Worm (Caenorhabditis elegans) whole organism, L1 larva: ENCODE measurements around the gene anmt-2.
A peak's percentile ranks its signal among the peaks of the same experiment; 100 is the strongest.

ENCODE experiments used
- C04F5.9 ChIP-seq: sonication (generic microtip); optimal IDR thresholded peaks from 2 replicates; lab custom pipeline; 2016; ENCODE audit warnings: missing genetic modification characterization, missing compliant biosample characterization
- C34B4.2 ChIP-seq: sonication (generic microtip); optimal IDR thresholded peaks from 2 replicates; lab custom pipeline; 2017; ENCODE audit warnings: mild to moderate bottlenecking, missing genetic modification characterization, missing compliant biosample characterization
- F16B12.6 ChIP-seq: fragments of 150-350 bp; optimal IDR thresholded peaks from 2 replicates; lab custom pipeline; 2014; ENCODE audit warnings: missing biosample characterization, missing genetic modification characterization
- Y116A8C.19 ChIP-seq: sonication (generic microtip); optimal IDR thresholded peaks from 2 replicates; lab custom pipeline; 2016; ENCODE audit warnings: missing compliant biosample characterization, missing genetic modification characterization, borderline replicate concordance
- alr-1 ChIP-seq: fragments of 200-800 bp; sonication (Bioruptor generic); optimal IDR thresholded peaks from 2 replicates; lab custom pipeline; 2018; ENCODE audit warnings: borderline replicate concordance, mild to moderate bottlenecking, missing genetic modification characterization, missing compliant biosample characterization
- aly-2 ChIP-seq: fragments of 150-350 bp; optimal IDR thresholded peaks from 2 replicates; lab custom pipeline; 2014; ENCODE audit warnings: missing biosample characterization, missing genetic modification characterization
- ama-1 ChIP-seq: fragments of 150-350 bp; optimal IDR thresholded peaks from 2 replicates; lab custom pipeline; 2014
- ceh-63 ChIP-seq: fragments of 200-800 bp; sonication (Bioruptor generic); optimal IDR thresholded peaks from 2 replicates; lab custom pipeline; 2018; ENCODE audit warnings: mild to moderate bottlenecking, missing genetic modification characterization, missing compliant biosample characterization
- ceh-8 ChIP-seq: fragments of 200-800 bp; sonication (Bioruptor generic); optimal IDR thresholded peaks from 2 replicates; lab custom pipeline; 2018; ENCODE audit warnings: mild to moderate bottlenecking, missing genetic modification characterization, moderate library complexity, missing compliant biosample characterization
- ceh-82 ChIP-seq, 3 experiments: fragments of 150-350 bp in 1 of 3; sonication (generic microtip) in 2 of 3; optimal IDR thresholded peaks; 2 replicates each; lab custom pipeline; 2014 to 2017; ENCODE audit warnings: missing biosample characterization in 3 of 3, missing genetic modification characterization in 3 of 3
- ceh-88 ChIP-seq: fragments of 200-800 bp; sonication (Bioruptor generic); IDR thresholded peaks from 2 replicates; pipeline ENCODE4 v1.3.6; 2022; ENCODE audit warnings: missing genetic modification characterization, missing compliant biosample characterization
- ces-1 ChIP-seq: fragments of 150-350 bp; optimal IDR thresholded peaks from 2 replicates; lab custom pipeline; 2014; ENCODE audit warnings: missing biosample characterization, missing genetic modification reagents, missing genetic modification characterization
- efl-1 ChIP-seq, 4 experiments: fragments of 150-350 bp; optimal IDR thresholded peaks in 3 of 4; peaks in 1 of 4; 1 replicate in 1 of 4; 2 replicates in 3 of 4; lab custom pipeline; 2014; ENCODE audit warnings: missing biosample characterization in 2 of 4, missing genetic modification characterization in 2 of 4, missing genetic modification reagents in 2 of 4
- efl-3 ChIP-seq: fragments of 200-800 bp; sonication (Bioruptor generic); optimal IDR thresholded peaks from 2 replicates; lab custom pipeline; 2018; ENCODE audit warnings: mild to moderate bottlenecking, missing genetic modification characterization, missing compliant biosample characterization
- egl-27 ChIP-seq, 2 experiments: fragments of 150-350 bp in 1 of 2; sonication (generic microtip); optimal IDR thresholded peaks; 3 replicates each; lab custom pipeline; 2017 to 2018; ENCODE audit warnings: missing biosample characterization in 2 of 2, missing genetic modification characterization in 2 of 2, missing genetic modification reagents in 2 of 2
- elt-2 ChIP-seq: sonication (generic microtip); optimal IDR thresholded peaks from 2 replicates; lab custom pipeline; 2016; ENCODE audit warnings: missing genetic modification characterization, mild to moderate bottlenecking, inconsistent platforms, missing compliant biosample characterization, missing genetic modification reagents
- elt-3 ChIP-seq, 6 experiments: fragments of 150-350 bp in 1 of 6; sonication (generic microtip); optimal IDR thresholded peaks; 2 replicates each; lab custom pipeline; 2017 to 2018; ENCODE audit warnings: missing biosample characterization in 6 of 6, missing genetic modification characterization in 6 of 6, inconsistent platforms in 1 of 6
- fkh-4 ChIP-seq: sonication (generic microtip); optimal IDR thresholded peaks from 2 replicates; lab custom pipeline; 2016; ENCODE audit warnings: missing compliant biosample characterization, missing genetic modification characterization, borderline replicate concordance
- fos-1 ChIP-seq: fragments of 150-350 bp; optimal IDR thresholded peaks from 2 replicates; lab custom pipeline; 2014; ENCODE audit warnings: missing biosample characterization, missing genetic modification characterization
- hlh-17 ChIP-seq: fragments of 200-800 bp; sonication (Bioruptor generic); optimal IDR thresholded peaks from 2 replicates; lab custom pipeline; 2018; ENCODE audit warnings: missing genetic modification characterization, mild to moderate bottlenecking, missing compliant biosample characterization, moderate library complexity, borderline replicate concordance
- isw-1 ChIP-seq: fragments of 200-800 bp; sonication (Bioruptor generic); IDR thresholded peaks from 2 replicates; pipeline ENCODE4 v1.3.6; 2022; ENCODE audit warnings: missing genetic modification characterization, missing compliant biosample characterization
- jun-1 ChIP-seq: fragments of 150-350 bp; optimal IDR thresholded peaks from 2 replicates; lab custom pipeline; 2014; ENCODE audit warnings: missing biosample characterization, missing genetic modification reagents, missing genetic modification characterization
- lin-14 ChIP-seq: fragments of 200-800 bp; sonication (Bioruptor generic); optimal IDR thresholded peaks from 2 replicates; lab custom pipeline; 2018; ENCODE audit warnings: mild to moderate bottlenecking, missing genetic modification characterization, moderate library complexity, missing compliant biosample characterization
- lin-35 ChIP-seq, 2 experiments: fragments of 150-350 bp; optimal IDR thresholded peaks; 2 replicates each; lab custom pipeline; 2014; ENCODE audit warnings: missing biosample characterization in 2 of 2, missing genetic modification characterization in 2 of 2, missing genetic modification reagents in 2 of 2
- lir-3 ChIP-seq: sonication (generic microtip); optimal IDR thresholded peaks from 2 replicates; lab custom pipeline; 2016; ENCODE audit warnings: mild to moderate bottlenecking, missing genetic modification characterization, moderate library complexity, missing compliant biosample characterization; ENCODE audit not compliant: poor library complexity
- mab-9 ChIP-seq: fragments of 200-800 bp; sonication (Bioruptor generic); IDR thresholded peaks from 2 replicates; pipeline ENCODE4 v1.3.6; 2022; ENCODE audit warnings: missing genetic modification reagents, missing genetic modification characterization, missing compliant biosample characterization
- mdl-1 ChIP-seq, 2 experiments: fragments of 150-350 bp; optimal IDR thresholded peaks; 2 replicates each; lab custom pipeline; 2014 to 2017; ENCODE audit warnings: missing biosample characterization in 2 of 2, missing genetic modification characterization in 2 of 2, inconsistent platforms in 1 of 2
- mef-2 ChIP-seq: fragments of 150-350 bp; optimal IDR thresholded peaks from 2 replicates; lab custom pipeline; 2014; ENCODE audit warnings: missing biosample characterization, missing genetic modification characterization
- mep-1 ChIP-seq: fragments of 150-350 bp; optimal IDR thresholded peaks from 2 replicates; lab custom pipeline; 2014; ENCODE audit warnings: missing biosample characterization, missing genetic modification characterization
- nhr-12 ChIP-seq: sonication (generic microtip); optimal IDR thresholded peaks from 2 replicates; lab custom pipeline; 2017; ENCODE audit warnings: missing biosample characterization, missing genetic modification characterization
- nhr-19 ChIP-seq: fragments of 200-800 bp; sonication (Bioruptor generic); conservative IDR thresholded peaks from 2 replicates; pipeline ENCODE4 v1.3.6; 2022; ENCODE audit warnings: missing genetic modification characterization, missing compliant biosample characterization
- nhr-20 ChIP-seq: sonication (generic microtip); optimal IDR thresholded peaks from 2 replicates; lab custom pipeline; 2016; ENCODE audit warnings: mild to moderate bottlenecking, missing genetic modification characterization, missing compliant biosample characterization
- nhr-28 ChIP-seq: fragments of 150-350 bp; optimal IDR thresholded peaks from 2 replicates; lab custom pipeline; 2014; ENCODE audit warnings: missing biosample characterization, missing genetic modification characterization
- nhr-47 ChIP-seq: sonication (generic microtip); optimal IDR thresholded peaks from 2 replicates; lab custom pipeline; 2016; ENCODE audit warnings: mild to moderate bottlenecking, missing genetic modification characterization, moderate library complexity, missing compliant biosample characterization
- nhr-71 ChIP-seq: sonication (generic microtip); optimal IDR thresholded peaks from 2 replicates; lab custom pipeline; 2016; ENCODE audit warnings: mild to moderate bottlenecking, missing genetic modification characterization, moderate library complexity, missing compliant biosample characterization
- nhr-76 ChIP-seq: sonication (generic microtip); optimal IDR thresholded peaks from 2 replicates; lab custom pipeline; 2017; ENCODE audit warnings: missing biosample characterization, missing genetic modification characterization
- nhr-85 ChIP-seq: sonication (generic microtip); peaks from one replicate; lab custom pipeline; 2016; ENCODE audit warnings: missing genetic modification characterization, inconsistent platforms, missing compliant biosample characterization
- pag-3 ChIP-seq: sonication (generic microtip); optimal IDR thresholded peaks from 2 replicates; lab custom pipeline; 2017; ENCODE audit warnings: missing genetic modification characterization, mild to moderate bottlenecking, missing compliant biosample characterization, antibody characterized with exemption, borderline replicate concordance; ENCODE audit not compliant: insufficient read depth
- pqm-1 ChIP-seq: sonication (generic microtip); optimal IDR thresholded peaks from 3 replicates; lab custom pipeline; 2017; ENCODE audit warnings: missing biosample characterization, missing genetic modification characterization
- skn-1 ChIP-seq: fragments of 150-350 bp; optimal IDR thresholded peaks from 2 replicates; lab custom pipeline; 2014; ENCODE audit warnings: missing biosample characterization, missing genetic modification characterization
- sptf-1 ChIP-seq: fragments of 150-350 bp; optimal IDR thresholded peaks from 2 replicates; lab custom pipeline; 2014; ENCODE audit warnings: missing biosample characterization, missing genetic modification characterization
- sup-37 ChIP-seq: fragments of 200-800 bp; sonication (Bioruptor generic); optimal IDR thresholded peaks from 2 replicates; lab custom pipeline; 2018; ENCODE audit warnings: mild to moderate bottlenecking, missing genetic modification characterization, missing compliant biosample characterization
- swsn-7 ChIP-seq: sonication (generic microtip); optimal IDR thresholded peaks from 2 replicates; lab custom pipeline; 2016; ENCODE audit warnings: missing genetic modification characterization, missing compliant biosample characterization
- tbx-2 ChIP-seq: sonication (generic microtip); optimal IDR thresholded peaks from 2 replicates; lab custom pipeline; 2016; ENCODE audit warnings: missing genetic modification characterization, missing compliant biosample characterization
- unc-98 ChIP-seq: fragments of 200-800 bp; sonication (Bioruptor generic); IDR thresholded peaks from 2 replicates; pipeline ENCODE4 v1.3.6; 2022; ENCODE audit warnings: missing genetic modification characterization, missing compliant biosample characterization
- vab-15 ChIP-seq: sonication (generic microtip); optimal IDR thresholded peaks from 2 replicates; lab custom pipeline; 2017; ENCODE audit warnings: missing genotype, mild to moderate bottlenecking, missing genetic modification characterization, missing compliant biosample characterization
- zip-4 ChIP-seq: fragments of 200-800 bp; sonication (Bioruptor generic); optimal IDR thresholded peaks from 2 replicates; lab custom pipeline; 2018; ENCODE audit warnings: mild to moderate bottlenecking, missing genetic modification characterization, moderate library complexity, missing compliant biosample characterization
- ztf-11 ChIP-seq, 2 experiments: sonication (generic microtip); optimal IDR thresholded peaks; 2 replicates each; lab custom pipeline; 2016 to 2017; ENCODE audit warnings: missing genetic modification characterization in 2 of 2, missing biosample characterization in 1 of 2, missing compliant biosample characterization in 1 of 2

anmt-2 gene

ce11 chrIII:6116981-6117380, 40.6 kb downstream of the anmt-2 start:
- no peak for TF ChIP-seq sup-37 (GFP tag; lab: Kevin White, UChicago)
- no peak for TF ChIP-seq mab-9 (GFP tag; lab: Robert Waterston, UW)
- TF ChIP-seq tbx-2 (tag; lab: Kevin White, UChicago): no peak
- TF ChIP-seq ztf-11 (tag; optimal IDR thresholded peaks at IDR 0.05; lab: Kevin White, UChicago): no peak
- no peak for TF ChIP-seq swsn-7 (tag; lab: Kevin White, UChicago)
- no peak for TF ChIP-seq skn-1 (tag; lab: Kevin White, UChicago)
- no peak for TF ChIP-seq ama-1
- TF ChIP-seq ceh-88 (GFP tag; lab: Robert Waterston, UW): no peak
- TF ChIP-seq alr-1 (tag; lab: Kevin White, UChicago): no peak
- TF ChIP-seq Y116A8C.19 (tag; lab: Kevin White, UChicago): no peak
- peak; percentile 50 for TF ChIP-seq pqm-1
- peak; percentile 91 for TF ChIP-seq elt-2
- TF ChIP-seq ceh-82 (tag; optimal IDR thresholded peaks at IDR 0.05; lab: Kevin White, UChicago): no peak
- no peak for TF ChIP-seq jun-1 (tag; lab: Kevin White, UChicago)

- TF ChIP-seq aly-2 (tag; lab: Kevin White, UChicago): no peak
- no peak for TF ChIP-seq lin-14 (GFP tag; lab: Kevin White, UChicago)
- TF ChIP-seq nhr-76 (tag; lab: Kevin White, UChicago): no peak
- peak; percentile 25 for TF ChIP-seq C04F5.9
- peak; percentile 64 to 73 for TF ChIP-seq efl-1 (optimal IDR thresholded peaks at IDR 0.05; lab: Kevin White, UChicago)
- TF ChIP-seq efl-1 (GFP tag; optimal IDR thresholded peaks at IDR 0.05 in 1 of 2; lab: Kevin White, UChicago): peak; percentile 63 to 95
- peak; percentile 48 for TF ChIP-seq nhr-20 (tag; lab: Kevin White, UChicago)
- TF ChIP-seq nhr-12: no peak
- TF ChIP-seq elt-3 (tag; optimal IDR thresholded peaks at IDR 0.05; lab: Kevin White, UChicago): peak in 2 of 6 experiments; percentile 2 to 3
- TF ChIP-seq nhr-28 (tag; lab: Kevin White, UChicago): no peak
- TF ChIP-seq skn-1 (tag; lab: Kevin White, UChicago): no peak
- TF ChIP-seq sptf-1 (tag; lab: Kevin White, UChicago): no peak
- TF ChIP-seq hlh-17 (GFP tag; lab: Kevin White, UChicago): no peak
- no peak for TF ChIP-seq mef-2 (tag; lab: Kevin White, UChicago)
- TF ChIP-seq ztf-11 (tag; optimal IDR thresholded peaks at IDR 0.05; lab: Kevin White, UChicago): no peak
- no peak for TF ChIP-seq zip-4 (GFP tag; lab: Kevin White, UChicago)
- TF ChIP-seq mdl-1 (tag; optimal IDR thresholded peaks at IDR 0.05; lab: Kevin White, UChicago): no peak
- TF ChIP-seq nhr-85 (tag; lab: Kevin White, UChicago): no peak
- TF ChIP-seq nhr-71 (tag; lab: Kevin White, UChicago): no peak
- TF ChIP-seq ceh-8 (GFP tag; lab: Kevin White, UChicago): no peak
- peak; percentile 72 for TF ChIP-seq mep-1 (tag; lab: Kevin White, UChicago)
- TF ChIP-seq lir-3: peak; percentile 15
- no peak for TF ChIP-seq jun-1 (tag; lab: Kevin White, UChicago)
- TF ChIP-seq ceh-63 (GFP tag; lab: Kevin White, UChicago): no peak
- peak; percentile 56 for TF ChIP-seq isw-1 (GFP tag; lab: Robert Waterston, UW)
- TF ChIP-seq ama-1: no peak
- TF ChIP-seq unc-98: no peak
- TF ChIP-seq F16B12.6 (tag; lab: Kevin White, UChicago): peak; percentile 97
- no peak for TF ChIP-seq ceh-88 (GFP tag; lab: Robert Waterston, UW)
- TF ChIP-seq fos-1 (tag; lab: Kevin White, UChicago): no peak
- TF ChIP-seq vab-15 (tag; lab: Kevin White, UChicago): no peak
- TF ChIP-seq fkh-4 (tag; lab: Kevin White, UChicago): no peak
- TF ChIP-seq C34B4.2: no peak
- peak; percentile 62 for TF ChIP-seq nhr-47 (tag; lab: Kevin White, UChicago)
- no peak for TF ChIP-seq egl-27 (tag; optimal IDR thresholded peaks at IDR 0.05; lab: Kevin White, UChicago)
- no peak for TF ChIP-seq Y116A8C.19 (tag; lab: Kevin White, UChicago)
- TF ChIP-seq ces-1 (GFP tag; lab: Kevin White, UChicago): no peak
- TF ChIP-seq pag-3: no peak
- TF ChIP-seq efl-3 (GFP tag; lab: Kevin White, UChicago): no peak
- TF ChIP-seq lin-35 (GFP tag; optimal IDR thresholded peaks at IDR 0.05; lab: Kevin White, UChicago): peak; percentile 56 to 66
- TF ChIP-seq nhr-19 (GFP tag; lab: Robert Waterston, UW): peak; percentile 60
- TF ChIP-seq tbx-2 (tag; lab: Kevin White, UChicago): no peak
These were observed 41.2 kb downstream of the anmt-2 start, which contains the start of gene nmt-1 for ce11 chrIII:6116281-6116886. Gene nmt-1, minus strand, starts transcription at chrIII:6116331.
